Fruit fly (Drosophila melanogaster) whole organism, embryonic: Measurements from ENCODE around the gene mbc.

Source experiments
- CG10147 ChIP-seq: fragments of 200-800 bp; sonication (Bioruptor generic); optimal IDR thresholded peaks from 2 replicates; lab custom pipeline; 2019; ENCODE audit warnings: missing biosample characterization, mild to moderate bottlenecking, missing genetic modification characterization, moderate library complexity
- CG11398 ChIP-seq: fragments of 200-800 bp; sonication (Bioruptor generic); optimal IDR thresholded peaks from 2 replicates; lab custom pipeline; 2016; ENCODE audit warnings: missing biosample characterization, missing genetic modification characterization
- CG11723 ChIP-seq: fragments of 200-800 bp; sonication (Bioruptor generic); optimal IDR thresholded peaks from 2 replicates; lab custom pipeline; 2017; ENCODE audit warnings: missing biosample characterization, mild to moderate bottlenecking, missing genetic modification characterization
- CG1233 ChIP-seq: fragments of 200-800 bp; sonication (Bioruptor generic); optimal IDR thresholded peaks from 4 replicates; lab custom pipeline; 2018; ENCODE audit warnings: missing biosample characterization, mild to moderate bottlenecking, missing genetic modification characterization
- CG12659 ChIP-seq: fragments of 200-800 bp; sonication (Bioruptor generic); optimal IDR thresholded peaks from 3 replicates; lab custom pipeline; 2017; ENCODE audit warnings: mild to moderate bottlenecking, missing biosample characterization, missing genetic modification reagents, missing genetic modification characterization
- CG13296 ChIP-seq: fragments of 200-800 bp; sonication (Bioruptor generic); optimal IDR thresholded peaks from 3 replicates; lab custom pipeline; 2018; ENCODE audit warnings: missing biosample characterization, mild to moderate bottlenecking, missing genetic modification characterization
- CG15269 ChIP-seq: fragments of 200-800 bp; sonication (Bioruptor generic); optimal IDR thresholded peaks from 2 replicates; lab custom pipeline; 2018; ENCODE audit warnings: missing biosample characterization, mild to moderate bottlenecking, missing genetic modification characterization, moderate library complexity
- CG18599 ChIP-seq: fragments of 200-800 bp; sonication (Bioruptor generic); optimal IDR thresholded peaks from 3 replicates; lab custom pipeline; 2017; ENCODE audit warnings: missing biosample characterization, missing genetic modification characterization, mild to moderate bottlenecking, moderate library complexity, missing genetic modification reagents
- CG2712 ChIP-seq: fragments of 200-800 bp; optimal IDR thresholded peaks from 3 replicates; lab custom pipeline; 2019; ENCODE audit warnings: missing biosample characterization, mild to moderate bottlenecking, missing genetic modification characterization, moderate library complexity
- CG3163 ChIP-seq: fragments of 200-800 bp; sonication (Bioruptor generic); optimal IDR thresholded peaks from 3 replicates; lab custom pipeline; 2016; ENCODE audit warnings: missing biosample characterization, missing genetic modification characterization
- CG3281 ChIP-seq: fragments of 200-800 bp; sonication (Bioruptor generic); optimal IDR thresholded peaks from 3 replicates; lab custom pipeline; 2017; ENCODE audit warnings: missing biosample characterization, mild to moderate bottlenecking, missing genetic modification characterization
- CG33213 ChIP-seq: fragments of 200-800 bp; sonication (Bioruptor generic); optimal IDR thresholded peaks from 3 replicates; lab custom pipeline; 2016; ENCODE audit warnings: missing biosample characterization, missing genetic modification characterization
- CG33557 ChIP-seq: fragments of 200-800 bp; sonication (Bioruptor generic); optimal IDR thresholded peaks from 2 replicates; lab custom pipeline; 2019; ENCODE audit warnings: missing biosample characterization, mild to moderate bottlenecking, missing genetic modification characterization, moderate library complexity
- CG34376 ChIP-seq: fragments of 200-800 bp; sonication (Bioruptor generic); optimal IDR thresholded peaks from 2 replicates; lab custom pipeline; 2018; ENCODE audit warnings: missing biosample characterization, mild to moderate bottlenecking, missing genetic modification characterization
- CG5180 ChIP-seq: fragments of 200-800 bp; sonication (Bioruptor generic); optimal IDR thresholded peaks from 3 replicates; lab custom pipeline; 2017; ENCODE audit warnings: missing biosample characterization, missing genetic modification characterization, mild to moderate bottlenecking, moderate library complexity, missing genetic modification reagents
- CG6175 ChIP-seq: fragments of 200-800 bp; sonication (Bioruptor generic); IDR thresholded peaks from 3 replicates; pipeline ENCODE4 v1.3.6; 2022; ENCODE audit warnings: missing biosample characterization, missing genetic modification characterization
- CG6813 ChIP-seq: fragments of 200-800 bp; sonication (Bioruptor generic); optimal IDR thresholded peaks from 2 replicates; lab custom pipeline; 2017; ENCODE audit warnings: missing biosample characterization, missing genetic modification characterization, mild to moderate bottlenecking, moderate library complexity, missing genetic modification reagents
- CG7556 ChIP-seq: fragments of 200-800 bp; sonication (Bioruptor generic); optimal IDR thresholded peaks from 2 replicates; lab custom pipeline; 2017; ENCODE audit warnings: missing biosample characterization, mild to moderate bottlenecking, missing genetic modification characterization
- CG7963 ChIP-seq: fragments of 200-800 bp; sonication (Bioruptor generic); IDR thresholded peaks from 3 replicates; pipeline ENCODE4 v1.3.6; 2022; ENCODE audit warnings: missing biosample characterization, missing genetic modification characterization; ENCODE audit not compliant: partially characterized antibody
- CG9727 ChIP-seq: fragments of 200-800 bp; sonication (Bioruptor generic); optimal IDR thresholded peaks from 3 replicates; lab custom pipeline; 2017; ENCODE audit warnings: missing biosample characterization, mild to moderate bottlenecking, missing genetic modification characterization
- CG9932 ChIP-seq: fragments of 200-800 bp; sonication (Bioruptor generic); IDR thresholded peaks from 2 replicates; pipeline ENCODE4 v1.3.6; 2022; ENCODE audit warnings: missing biosample characterization, missing genetic modification characterization
- Camta ChIP-seq: fragments of 200-800 bp; sonication (Bioruptor generic); optimal IDR thresholded peaks from 2 replicates; lab custom pipeline; 2016; ENCODE audit warnings: missing biosample characterization, missing genetic modification characterization
- Dip2 ChIP-seq: fragments of 200-800 bp; sonication (Bioruptor generic); IDR thresholded peaks from 2 replicates; pipeline ENCODE4 v1.3.6; 2022; ENCODE audit warnings: missing biosample characterization, missing genetic modification characterization
- Dll ChIP-seq: fragments of 200-800 bp; sonication (Bioruptor generic); IDR thresholded peaks from 4 replicates; pipeline ENCODE4 v1.3.6; 2022; ENCODE audit warnings: missing biosample characterization, missing genetic modification characterization; ENCODE audit not compliant: partially characterized antibody
- Elba2 ChIP-seq: fragments of 200-800 bp; sonication (Bioruptor generic); optimal IDR thresholded peaks from 3 replicates; lab custom pipeline; 2016; ENCODE audit warnings: missing biosample characterization, missing genetic modification characterization
- Fer2 ChIP-seq: fragments of 200-800 bp; sonication (Bioruptor generic); optimal IDR thresholded peaks from 2 replicates; lab custom pipeline; 2018; ENCODE audit warnings: missing biosample characterization, mild to moderate bottlenecking, missing genetic modification characterization, moderate library complexity
- HmgD ChIP-seq: fragments of 200-800 bp; sonication (Bioruptor generic); optimal IDR thresholded peaks from 3 replicates; lab custom pipeline; 2016; ENCODE audit warnings: missing biosample characterization, missing genetic modification characterization
- NC2α ChIP-seq: fragments of 200-800 bp; sonication (Bioruptor generic); optimal IDR thresholded peaks from 2 replicates; lab custom pipeline; 2016; ENCODE audit warnings: missing biosample characterization, missing genetic modification characterization
- NK7.1 ChIP-seq: fragments of 200-800 bp; sonication (Bioruptor generic); optimal IDR thresholded peaks from 3 replicates; lab custom pipeline; 2016; ENCODE audit warnings: missing biosample characterization, missing genetic modification characterization
- NfI ChIP-seq: fragments of 200-800 bp; sonication (Bioruptor generic); optimal IDR thresholded peaks from 3 replicates; lab custom pipeline; 2018; ENCODE audit warnings: missing biosample characterization, mild to moderate bottlenecking, missing genetic modification characterization, moderate library complexity
- Poxn ChIP-seq: fragments of 200-800 bp; sonication (Bioruptor generic); IDR thresholded peaks from 2 replicates; pipeline ENCODE4 v1.3.6; 2022; ENCODE audit warnings: missing biosample characterization, missing genetic modification characterization
- al ChIP-seq: fragments of 200-800 bp; sonication (Bioruptor generic); IDR thresholded peaks from 2 replicates; pipeline ENCODE4 v1.3.6; 2022; ENCODE audit warnings: missing biosample characterization, missing genetic modification characterization
- bigmax ChIP-seq: fragments of 200-800 bp; sonication (Bioruptor generic); optimal IDR thresholded peaks from 2 replicates; lab custom pipeline; 2018; ENCODE audit warnings: missing biosample characterization, mild to moderate bottlenecking, missing genetic modification characterization
- bsh ChIP-seq, 2 experiments: fragments of 200-800 bp; sonication (Bioruptor generic); optimal IDR thresholded peaks; 2 replicates each; lab custom pipeline; 2017 to 2018; ENCODE audit warnings: mild to moderate bottlenecking in 2 of 2, missing biosample characterization in 2 of 2, missing genetic modification characterization in 2 of 2, moderate library complexity in 1 of 2
- ci ChIP-seq: fragments of 200-800 bp; sonication (Bioruptor generic); IDR thresholded peaks from 3 replicates; pipeline ENCODE4 v1.3.6; 2022; ENCODE audit warnings: missing biosample characterization, missing genetic modification characterization
- dmrt99B ChIP-seq: fragments of 200-800 bp; sonication (Bioruptor generic); optimal IDR thresholded peaks from 2 replicates; lab custom pipeline; 2018; ENCODE audit warnings: missing biosample characterization, mild to moderate bottlenecking, missing genetic modification characterization, moderate library complexity
- fd3F ChIP-seq: fragments of 200-800 bp; sonication (Bioruptor generic); optimal IDR thresholded peaks from 2 replicates; lab custom pipeline; 2018; ENCODE audit warnings: missing biosample characterization, mild to moderate bottlenecking, missing genetic modification characterization, moderate library complexity
- her ChIP-seq: fragments of 200-800 bp; sonication (Bioruptor generic); optimal IDR thresholded peaks from 2 replicates; lab custom pipeline; 2016; ENCODE audit warnings: missing biosample characterization, missing genetic modification characterization
- jigr1 ChIP-seq: fragments of 200-800 bp; sonication (Bioruptor generic); IDR thresholded peaks from 3 replicates; pipeline ENCODE4 v1.3.6; 2022; ENCODE audit warnings: missing biosample characterization, missing genetic modification characterization
- lab ChIP-seq: fragments of 200-800 bp; sonication (Bioruptor generic); optimal IDR thresholded peaks from 3 replicates; lab custom pipeline; 2017; ENCODE audit warnings: missing biosample characterization, missing genetic modification characterization, mild to moderate bottlenecking, moderate library complexity, missing genetic modification reagents
- lilli ChIP-seq: fragments of 200-800 bp; sonication (Bioruptor generic); optimal IDR thresholded peaks from 3 replicates; lab custom pipeline; 2016; ENCODE audit warnings: missing biosample characterization, missing genetic modification characterization
- lmd ChIP-seq: fragments of 200-800 bp; sonication (Bioruptor generic); IDR thresholded peaks from 2 replicates; pipeline ENCODE4 v1.3.6; 2022; ENCODE audit warnings: missing biosample characterization, missing genetic modification characterization
- pzg ChIP-seq: fragments of 200-800 bp; sonication (Bioruptor generic); optimal IDR thresholded peaks from 3 replicates; lab custom pipeline; 2018; ENCODE audit warnings: missing biosample characterization, mild to moderate bottlenecking, missing genetic modification characterization, moderate library complexity
- schlank ChIP-seq: fragments of 200-800 bp; sonication (Bioruptor generic); optimal IDR thresholded peaks from 2 replicates; lab custom pipeline; 2018; ENCODE audit warnings: missing biosample characterization, mild to moderate bottlenecking, missing genetic modification characterization
- stwl ChIP-seq: fragments of 200-800 bp; sonication (Bioruptor generic); optimal IDR thresholded peaks from 3 replicates; lab custom pipeline; 2018; ENCODE audit warnings: missing biosample characterization, mild to moderate bottlenecking, missing genetic modification characterization, moderate library complexity
- tap ChIP-seq: fragments of 200-800 bp; optimal IDR thresholded peaks from 3 replicates; lab custom pipeline; 2019; ENCODE audit warnings: missing biosample characterization, mild to moderate bottlenecking, missing genetic modification characterization, moderate library complexity
- tio ChIP-seq: fragments of 200-800 bp; sonication (Bioruptor generic); optimal IDR thresholded peaks from 2 replicates; lab custom pipeline; 2017; ENCODE audit warnings: missing biosample characterization, missing genetic modification characterization, inconsistent platforms
- trh ChIP-seq: fragments of 200-800 bp; sonication (Bioruptor generic); optimal IDR thresholded peaks from 2 replicates; lab custom pipeline; 2016; ENCODE audit warnings: missing biosample characterization, missing genetic modification characterization
- yki ChIP-seq: fragments of >200 bp; optimal IDR thresholded peaks from 3 replicates; lab custom pipeline; 2018
- zf30C ChIP-seq: fragments of 200-800 bp; sonication (Bioruptor generic); optimal IDR thresholded peaks from 3 replicates; lab custom pipeline; 2018; ENCODE audit warnings: missing biosample characterization, mild to moderate bottlenecking, missing genetic modification characterization

Gene mbc

dm6 chr3R:23772808-23773207 lies 8.8 kb upstream of the mbc start, which contains the start of gene tst (continued):
- TF ChIP-seq pzg (GFP tag; lab: Kevin White, UChicago) (peak; percentile 21), NfI (peak; percentile 91), CG13296 (GFP tag; lab: Kevin White, UChicago) (peak; percentile 92), CG34376 (GFP tag; lab: Kevin White, UChicago) (peak; percentile 34), Elba2 (GFP tag; lab: Kevin White, UChicago) (peak; percentile 18), CG15269 (tag; lab: Kevin White, UChicago) (peak; percentile 91), CG11723 (GFP tag; lab: Kevin White, UChicago) (peak; percentile 77), CG2712 (tag; lab: Kevin White, UChicago) (peak; percentile 97), lilli (peak; percentile 84), NK7.1 (no peak), Dip2 (GFP tag; lab: Robert Waterston, UW) (peak; percentile 48), CG10147 (GFP tag; lab: Kevin White, UChicago) (peak; percentile 84), Dll (GFP tag; lab: Robert Waterston, UW) (peak; percentile 71; the same call in 3 of the 4 replicates), bigmax (no peak), lab (GFP tag; lab: Kevin White, UChicago) (peak; percentile 93), Camta (GFP tag; lab: Kevin White, UChicago) (peak; percentile 32), jigr1 (GFP tag; lab: Robert Waterston, UW) (peak; percentile 92), Poxn (GFP tag; lab: Robert Waterston, UW) (peak; percentile 80), CG12659 (GFP tag; lab: Kevin White, UChicago) (peak; percentile 93), ci (GFP tag; lab: Robert Waterston, UW) (peak; percentile 91), CG6175 (peak; percentile 88), CG9932 (peak; percentile 98), Fer2 (tag; lab: Kevin White, UChicago) (peak; percentile 80), CG33557 (GFP tag; lab: Kevin White, UChicago) (peak; percentile 73), tap (tag; lab: Kevin White, UChicago) (peak; percentile 84), yki (lab: Kevin White, UChicago) (no peak), bsh (GFP tag; optimal IDR thresholded peaks at IDR 0.05; lab: Kevin White, UChicago) (peak; percentile 44 to 93), CG11398 (GFP tag; lab: Kevin White, UChicago) (no peak), dmrt99B (tag; lab: Kevin White, UChicago) (peak; percentile 90), CG5180 (GFP tag; lab: Kevin White, UChicago) (no peak), CG3281 (GFP tag; lab: Kevin White, UChicago) (peak; percentile 87), CG9727 (peak; percentile 94), schlank (tag; lab: Kevin White, UChicago) (peak; percentile 74), tio (GFP tag; lab: Kevin White, UChicago) (no peak), stwl (tag; lab: Kevin White, UChicago) (peak; percentile 86), HmgD (no peak), CG3163 (GFP tag; lab: Kevin White, UChicago) (no peak), lmd (peak; percentile 97), her (no peak), trh (GFP tag; lab: Kevin White, UChicago) (peak; percentile 84), CG7556 (peak; percentile 89), CG33213 (GFP tag; lab: Kevin White, UChicago) (peak; percentile 24), zf30C (no peak), NC2α (GFP tag; lab: Kevin White, UChicago) (no peak), fd3F (peak; percentile 88), CG7963 (GFP tag; lab: Robert Waterston, UW) (no peak), CG6813 (GFP tag; lab: Kevin White, UChicago) (peak; percentile 77), CG1233 (GFP tag; lab: Kevin White, UChicago) (peak; percentile 86), al (peak; percentile 98), CG18599 (GFP tag; lab: Kevin White, UChicago) (peak; percentile 90)
